Fruit fly (Drosophila melanogaster): ENCODE data around the gene Hsp67Bc.

Gene Hsp67Bc

dm6 chr3L:9333745-9334382, 38.4 kb downstream of the Hsp67Bc start, which contains the start of gene PGRP-LA (continued):
- no peak for TF ChIP-seq wdn (GFP tag; IDR thresholded peaks at IDR 0.05)
- TF ChIP-seq HmgZ (tag; optimal IDR thresholded peaks at IDR 0.05), result no peak
- TF ChIP-seq org-1 (GFP tag; optimal IDR thresholded peaks at IDR 0.05), result no peak
- TF ChIP-seq nau (GFP tag; optimal IDR thresholded peaks at IDR 0.05), result no peak
- TF ChIP-seq CG12744 (GFP tag; optimal IDR thresholded peaks at IDR 0.05), result no peak
- TF ChIP-seq pfk (GFP tag; optimal IDR thresholded peaks at IDR 0.05), result no peak
- no peak for TF ChIP-seq maf-S (GFP tag; optimal IDR thresholded peaks at IDR 0.05)
- no peak for TF ChIP-seq sens-2 (GFP tag; IDR thresholded peaks at IDR 0.05)
- TF ChIP-seq CG18619 (GFP tag; optimal IDR thresholded peaks at IDR 0.05), result no peak
- no peak for TF ChIP-seq dan (GFP tag; IDR thresholded peaks at IDR 0.05)
- TF ChIP-seq cas (GFP tag; IDR thresholded peaks at IDR 0.05), result no peak
- TF ChIP-seq CG3838 (GFP tag; optimal IDR thresholded peaks at IDR 0.05), result no peak
- TF ChIP-seq CG9215 (GFP tag; IDR thresholded peaks at IDR 0.05), result no peak
- TF ChIP-seq Usf (GFP tag; optimal IDR thresholded peaks at IDR 0.05), result no peak
- TF ChIP-seq C15 (GFP tag; IDR thresholded peaks at IDR 0.05), result no peak
- no peak for TF ChIP-seq CG2199 (GFP tag; IDR thresholded peaks at IDR 0.05)
- TF ChIP-seq chm (GFP tag; IDR thresholded peaks at IDR 0.05), result no peak
- no peak for TF ChIP-seq CG4617 (GFP tag; optimal IDR thresholded peaks at IDR 0.05; ENCODE audit: borderline replicate concordance)
- TF ChIP-seq CG10147 (GFP tag; optimal IDR thresholded peaks at IDR 0.05), result no peak
- no peak for TF ChIP-seq slp2 (GFP tag; optimal IDR thresholded peaks at IDR 0.05)
- TF ChIP-seq z (GFP tag; IDR thresholded peaks at IDR 0.05), result no peak
- TF ChIP-seq CG8924 (tag; optimal IDR thresholded peaks at IDR 0.05), result no peak
- no peak for TF ChIP-seq CG15696 (tag; optimal IDR thresholded peaks at IDR 0.05)
- TF ChIP-seq Hr51 (GFP tag; optimal IDR thresholded peaks at IDR 0.05), result peak in 1 of 2 experiments; percentile 52
- no peak for TF ChIP-seq ab (GFP tag; optimal IDR thresholded peaks at IDR 0.05)
- TF ChIP-seq HLH54F (GFP tag; optimal IDR thresholded peaks at IDR 0.05), result no peak
- no peak for TF ChIP-seq ash1 (GFP tag; optimal IDR thresholded peaks at IDR 0.05)
- no peak for TF ChIP-seq Awh (GFP tag; IDR thresholded peaks at IDR 0.05)
- no peak for TF ChIP-seq hb (GFP tag; IDR thresholded peaks at IDR 0.05; ENCODE audit: partially characterized antibody)
- no peak for TF ChIP-seq CG10565 (GFP tag; optimal IDR thresholded peaks at IDR 0.05)
- no peak for TF ChIP-seq CG15073 (GFP tag; optimal IDR thresholded peaks at IDR 0.05)
- TF ChIP-seq Hsf (GFP tag; optimal IDR thresholded peaks at IDR 0.05), result peak; percentile 30
- TF ChIP-seq CG12071 (GFP tag; optimal IDR thresholded peaks at IDR 0.05), result no peak
- no peak for TF ChIP-seq CG30431 (GFP tag; optimal IDR thresholded peaks at IDR 0.05)
- TF ChIP-seq gem (tag; optimal IDR thresholded peaks at IDR 0.05), result peak; percentile 41
- peak; percentile 29 for TF ChIP-seq lilli (GFP tag; optimal IDR thresholded peaks at IDR 0.05)
- no peak for TF ChIP-seq klu (GFP tag; IDR thresholded peaks at IDR 0.05)
- no peak for TF ChIP-seq stwl (tag; optimal IDR thresholded peaks at IDR 0.05)
- TF ChIP-seq hth (optimal IDR thresholded peaks at IDR 0.05), result no peak
- no peak for TF ChIP-seq CG12769 (tag; optimal IDR thresholded peaks at IDR 0.05)
- no peak for TF ChIP-seq CG8478 (optimal IDR thresholded peaks at IDR 0.05)
- TF ChIP-seq tna (GFP tag; IDR thresholded peaks at IDR 0.05; ENCODE audit: partially characterized antibody), result no peak
- TF ChIP-seq CG8944 (GFP tag; optimal IDR thresholded peaks at IDR 0.05), result no peak
- no peak for TF ChIP-seq fd64A (GFP tag; optimal IDR thresholded peaks at IDR 0.05)
- no peak for TF ChIP-seq YL-1 (GFP tag; optimal IDR thresholded peaks at IDR 0.05)
- TF ChIP-seq Eip74EF (GFP tag; optimal IDR thresholded peaks at IDR 0.05), result no peak
- TF ChIP-seq dimm (GFP tag; IDR thresholded peaks at IDR 0.05), result no peak
- TF ChIP-seq CG6813 (GFP tag; optimal IDR thresholded peaks at IDR 0.05), result no peak
- peak; percentile 22 for TF ChIP-seq CG9817 (tag; optimal IDR thresholded peaks at IDR 0.05)
- no peak for TF ChIP-seq NC2α (GFP tag; optimal IDR thresholded peaks at IDR 0.05)
- TF ChIP-seq H2.0 (GFP tag; IDR thresholded peaks at IDR 0.05), result peak; percentile 29; the same call in 1 of the 2 replicates

All from whole organism, embryonic.